Worm (Caenorhabditis elegans) whole organism, L4 larva: ENCODE results near the gene adt-1.
A peak's percentile ranks its signal among the peaks of the same experiment; 100 is the strongest.

Experiments used
- D1046.2 ChIP-seq: fragments of 200-800 bp; sonication (Bioruptor generic); IDR thresholded peaks from 2 replicates; pipeline ENCODE4 v1.3.6; 2022; ENCODE audit warnings: missing genetic modification characterization, missing compliant biosample characterization
- F10B5.3 ChIP-seq: sonication (generic microtip); optimal IDR thresholded peaks from 2 replicates; lab custom pipeline; 2016; ENCODE audit warnings: mild to moderate bottlenecking, missing genetic modification characterization, missing compliant biosample characterization
- F49E8.2 ChIP-seq: sonication (generic microtip); optimal IDR thresholded peaks from 2 replicates; lab custom pipeline; 2016; ENCODE audit warnings: missing compliant biosample characterization, mild to moderate bottlenecking, missing genetic modification characterization, borderline replicate concordance
- ZK546.5 ChIP-seq, 2 experiments: sonication (generic microtip); optimal IDR thresholded peaks; 2 replicates each; lab custom pipeline; 2017; ENCODE audit warnings: missing biosample characterization in 2 of 2, missing genetic modification characterization in 2 of 2
- aha-1 ChIP-seq: fragments of 150-350 bp; peaks from one replicate; lab custom pipeline; 2014; ENCODE audit warnings: missing biosample characterization, missing genetic modification characterization
- ces-1 ChIP-seq: fragments of 150-350 bp; sonication (generic microtip); optimal IDR thresholded peaks from 4 replicates; lab custom pipeline; 2014; ENCODE audit warnings: missing biosample characterization, missing genetic modification reagents, missing genetic modification characterization
- daf-16 ChIP-seq, 3 experiments: sonication (generic microtip); optimal IDR thresholded peaks; 2 replicates each; lab custom pipeline; 2016 to 2017; ENCODE audit warnings: missing genetic modification characterization in 3 of 3, missing genetic modification reagents in 3 of 3, mild to moderate bottlenecking in 2 of 3, missing compliant biosample characterization in 2 of 3, missing biosample characterization in 1 of 3, moderate library complexity in 1 of 3
- daf-19 ChIP-seq: fragments of 200-800 bp; sonication (Bioruptor generic); conservative IDR thresholded peaks from 2 replicates; pipeline ENCODE4 v1.3.6; 2022; ENCODE audit warnings: missing genetic modification characterization, missing compliant biosample characterization
- dmd-9 ChIP-seq: fragments of 200-800 bp; sonication (Bioruptor generic); IDR thresholded peaks from 2 replicates; pipeline ENCODE4 v1.3.6; 2022; ENCODE audit warnings: missing genetic modification reagents, missing genetic modification characterization, missing compliant biosample characterization
- duxl-1 ChIP-seq: sonication (generic microtip); optimal IDR thresholded peaks from 2 replicates; lab custom pipeline; 2016; ENCODE audit warnings: mild to moderate bottlenecking, missing genetic modification characterization, moderate library complexity, missing compliant biosample characterization; ENCODE audit not compliant: poor library complexity
- dve-1 ChIP-seq: sonication (generic microtip); optimal IDR thresholded peaks from 2 replicates; lab custom pipeline; 2017; ENCODE audit warnings: antibody characterized with exemption, mild to moderate bottlenecking, missing genetic modification characterization, missing compliant biosample characterization; ENCODE audit not compliant: insufficient read depth
- egl-43 ChIP-seq: fragments of 200-800 bp; sonication (Bioruptor generic); IDR thresholded peaks from 2 replicates; pipeline ENCODE4 v1.3.6; 2022; ENCODE audit warnings: missing genetic modification reagents, missing genetic modification characterization, missing compliant biosample characterization
- hif-1 ChIP-seq, 2 experiments: sonication (generic microtip); optimal IDR thresholded peaks; 2 replicates each; lab custom pipeline; 2016 to 2017; ENCODE audit warnings: missing compliant biosample characterization in 2 of 2, missing genetic modification characterization in 2 of 2, missing genetic modification reagents in 2 of 2, missing genotype in 2 of 2, mild to moderate bottlenecking in 1 of 2
- hlh-30 ChIP-seq: sonication (generic microtip); optimal IDR thresholded peaks from 2 replicates; lab custom pipeline; 2017; ENCODE audit warnings: antibody characterized with exemption, mild to moderate bottlenecking, missing genetic modification characterization, missing compliant biosample characterization; ENCODE audit not compliant: insufficient read depth
- hmg-1.1 ChIP-seq: fragments of 200-800 bp; sonication (Bioruptor generic); IDR thresholded peaks from 2 replicates; pipeline ENCODE4 v1.3.6; 2022; ENCODE audit warnings: missing genetic modification reagents, missing genetic modification characterization, missing compliant biosample characterization
- lim-7 ChIP-seq: fragments of 200-800 bp; sonication (Bioruptor generic); IDR thresholded peaks from 2 replicates; pipeline ENCODE4 v1.3.6; 2022; ENCODE audit warnings: missing genetic modification characterization, missing compliant biosample characterization
- lin-1 ChIP-seq: fragments of 200-800 bp; sonication (Bioruptor generic); IDR thresholded peaks from 2 replicates; pipeline ENCODE4 v1.3.6; 2022; ENCODE audit warnings: missing genetic modification reagents, missing genetic modification characterization, missing compliant biosample characterization
- lin-29 ChIP-seq: fragments of 200-800 bp; sonication (Bioruptor generic); IDR thresholded peaks from 2 replicates; pipeline ENCODE4 v1.3.6; 2022; ENCODE audit warnings: missing genetic modification reagents, missing genetic modification characterization, missing compliant biosample characterization
- lin-38 ChIP-seq: fragments of 200-800 bp; sonication (Bioruptor generic); IDR thresholded peaks from 2 replicates; pipeline ENCODE4 v1.3.6; 2022; ENCODE audit warnings: missing genetic modification reagents, missing genetic modification characterization, missing compliant biosample characterization
- lsy-2 ChIP-seq, 2 experiments: fragments of 150-350 bp in 1 of 2; sonication (generic microtip) in 1 of 2; optimal IDR thresholded peaks; 2 replicates each; lab custom pipeline; 2014 to 2017; ENCODE audit warnings: missing biosample characterization in 2 of 2, missing genetic modification characterization in 2 of 2
- madf-9 ChIP-seq: fragments of 200-800 bp; sonication (Bioruptor generic); conservative IDR thresholded peaks from 2 replicates; pipeline ENCODE4 v1.3.6; 2022; ENCODE audit warnings: missing genetic modification reagents, missing genetic modification characterization, missing compliant biosample characterization
- mep-1 ChIP-seq: fragments of 150-350 bp; sonication (generic microtip); optimal IDR thresholded peaks from 3 replicates; lab custom pipeline; 2014; ENCODE audit warnings: missing biosample characterization, missing genetic modification characterization
- mes-2 ChIP-seq: sonication (generic microtip); optimal IDR thresholded peaks from 2 replicates; lab custom pipeline; 2016; ENCODE audit warnings: missing genotype, mild to moderate bottlenecking, missing genetic modification characterization, missing compliant biosample characterization; ENCODE audit not compliant: poor library complexity, severe bottlenecking
- nhr-10 ChIP-seq: fragments of 150-350 bp; optimal IDR thresholded peaks from 2 replicates; lab custom pipeline; 2014; ENCODE audit warnings: missing biosample characterization, missing genetic modification characterization
- nhr-25 ChIP-seq: sonication (generic microtip); optimal IDR thresholded peaks from 2 replicates; lab custom pipeline; 2017; ENCODE audit warnings: missing genetic modification characterization, mild to moderate bottlenecking, missing compliant biosample characterization, antibody characterized with exemption, moderate library complexity, borderline replicate concordance; ENCODE audit not compliant: insufficient read depth
- nhr-77 ChIP-seq: fragments of 150-350 bp; optimal IDR thresholded peaks from 2 replicates; lab custom pipeline; 2014; ENCODE audit warnings: missing biosample characterization, missing genetic modification characterization
- php-3 ChIP-seq: fragments of 200-800 bp; sonication (Bioruptor generic); IDR thresholded peaks from 2 replicates; pipeline ENCODE4 v1.3.6; 2022; ENCODE audit warnings: missing genetic modification reagents, missing genetic modification characterization, missing compliant biosample characterization
- rbr-2 ChIP-seq: sonication (generic microtip); optimal IDR thresholded peaks from 2 replicates; lab custom pipeline; 2016; ENCODE audit warnings: missing genotype, missing genetic modification characterization, missing compliant biosample characterization
- sdz-12 ChIP-seq: fragments of 200-800 bp; sonication (Bioruptor generic); optimal IDR thresholded peaks from 2 replicates; lab custom pipeline; 2018; ENCODE audit warnings: mild to moderate bottlenecking, missing genetic modification characterization, missing compliant biosample characterization
- snpc-1.2 ChIP-seq: fragments of 200-800 bp; sonication (Bioruptor generic); IDR thresholded peaks from 2 replicates; pipeline ENCODE4 v1.3.6; 2022; ENCODE audit warnings: missing genetic modification reagents, missing genetic modification characterization, missing compliant biosample characterization
- spr-3 ChIP-seq: fragments of 200-800 bp; sonication (Bioruptor generic); optimal IDR thresholded peaks from 2 replicates; lab custom pipeline; 2018; ENCODE audit warnings: mild to moderate bottlenecking, missing genetic modification characterization, missing compliant biosample characterization
- zfp-3 ChIP-seq: fragments of 200-800 bp; sonication (Bioruptor generic); conservative IDR thresholded peaks from 2 replicates; pipeline ENCODE4 v1.3.6; 2022; ENCODE audit warnings: missing genetic modification reagents, missing genetic modification characterization, missing compliant biosample characterization
- ztf-7 ChIP-seq: fragments of 150-350 bp; optimal IDR thresholded peaks from 2 replicates; lab custom pipeline; 2014; ENCODE audit warnings: missing biosample characterization, missing genetic modification characterization

adt-1 gene

DNA sequence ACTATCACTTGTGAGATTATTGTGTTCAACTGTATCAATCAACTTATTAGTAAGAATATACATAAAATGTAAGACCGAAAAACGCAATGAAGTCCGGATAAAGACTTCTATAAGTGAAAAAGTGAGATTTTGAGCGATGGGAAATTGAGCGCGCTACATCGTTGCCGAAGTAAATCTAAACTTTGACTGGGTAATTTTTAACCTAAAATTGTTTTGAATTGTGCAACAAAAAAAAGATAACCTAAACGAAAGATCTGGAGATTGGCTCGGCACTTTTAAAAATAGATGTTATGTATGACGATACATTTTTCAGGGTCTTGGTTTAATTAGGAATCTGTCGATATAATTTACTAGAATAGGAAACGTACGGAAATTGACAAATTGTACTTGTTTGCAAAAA is 15.5 kb upstream of the adt-1 start (continued):
- TF ChIP-seq lin-29 (GFP tag; lab: Robert Waterston, UW) (no peak), duxl-1 (tag; lab: Kevin White, UChicago) (peak; percentile 10), nhr-25 (tag; lab: Kevin White, UChicago) (peak; percentile 47), madf-9 (no peak)

- no peak for TF ChIP-seq madf-9
- TF ChIP-seq nhr-10 (tag; lab: Kevin White, UChicago), result no peak
- TF ChIP-seq zfp-3, result 0 out of 2 replicates have a peak, but pooled peaks have one; percentile 11
- TF ChIP-seq lin-1, result no peak
- peak; percentile 39 for TF ChIP-seq spr-3 (GFP tag; lab: Kevin White, UChicago)
- 0 out of 2 replicates have a peak, but pooled peaks have one; percentile 36 for TF ChIP-seq hmg-1.1 (GFP tag; lab: Robert Waterston, UW)
- TF ChIP-seq dmd-9, result peak; percentile 41; the same call in 1 of the 2 replicates
- peak; percentile 98 for TF ChIP-seq aha-1
- TF ChIP-seq F10B5.3 (tag; lab: Kevin White, UChicago), result no peak
- peak; percentile 61; the same call in 1 of the 2 replicates for TF ChIP-seq lim-7 (GFP tag; lab: Robert Waterston, UW)
- TF ChIP-seq hlh-30, result peak; percentile 56
- TF ChIP-seq php-3 (GFP tag; lab: Robert Waterston, UW), result 0 out of 2 replicates have a peak, but pooled peaks have one; percentile 21
- TF ChIP-seq mep-1 (tag; lab: Kevin White, UChicago), result peak; percentile 41
- TF ChIP-seq daf-16 (GFP tag; optimal IDR thresholded peaks at IDR 0.05; lab: Kevin White, UChicago), result no peak
- TF ChIP-seq daf-16 (tag; optimal IDR thresholded peaks at IDR 0.05; lab: Kevin White, UChicago), result peak; percentile 41
- TF ChIP-seq egl-43 (GFP tag; lab: Robert Waterston, UW), result 0 out of 2 replicates have a peak, but pooled peaks have one; percentile 52
- no peak for TF ChIP-seq dve-1 (tag; lab: Kevin White, UChicago)
- no peak for TF ChIP-seq rbr-2
- 0 out of 2 replicates have a peak, but pooled peaks have one; percentile 6 for TF ChIP-seq lin-38 (GFP tag; lab: Robert Waterston, UW)
- peak; percentile 15 for TF ChIP-seq sdz-12 (GFP tag; lab: Kevin White, UChicago)
- TF ChIP-seq mes-2 (tag; lab: Kevin White, UChicago), result no peak
- no peak for TF ChIP-seq ZK546.5 (tag; optimal IDR thresholded peaks at IDR 0.05; lab: Kevin White, UChicago)
- peak in 1 of 2 experiments; percentile 37 for TF ChIP-seq lsy-2 (tag; optimal IDR thresholded peaks at IDR 0.05; lab: Kevin White, UChicago)
Measured at ce11 chrX:12663537-12663936, 15.1 kb upstream of the adt-1 start, which contains the start of gene nlp-76. nlp-76 (minus strand) TSS chrX:12663903.

DNA sequence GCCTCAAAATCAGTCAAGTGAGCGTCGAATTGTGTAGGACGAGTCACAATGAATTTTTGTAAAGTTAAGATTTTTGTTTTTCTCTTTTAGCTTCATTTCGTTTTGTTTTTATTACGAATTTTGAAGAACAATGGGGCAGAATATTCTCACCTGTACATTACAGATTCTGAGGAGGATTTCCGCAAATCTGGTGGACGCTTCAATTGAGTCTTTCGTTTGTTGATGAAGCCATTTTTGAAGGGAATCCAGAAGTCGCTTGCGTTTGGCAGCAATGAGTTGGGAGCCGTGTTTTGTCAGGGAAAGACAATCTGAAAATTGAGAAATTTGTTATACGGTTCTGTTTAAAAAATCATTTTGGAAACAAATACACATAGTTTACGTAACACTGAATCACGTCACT is 14.2 kb upstream of the adt-1 start:
- TF ChIP-seq F49E8.2 (tag; lab: Kevin White, UChicago) (no peak), daf-16 (GFP tag; optimal IDR thresholded peaks at IDR 0.05; lab: Kevin White, UChicago) (no peak), daf-16 (tag; optimal IDR thresholded peaks at IDR 0.05; lab: Kevin White, UChicago) (no peak), nhr-77 (tag; lab: Kevin White, UChicago) (no peak), hif-1 (tag; optimal IDR thresholded peaks at IDR 0.05; lab: Kevin White, UChicago) (no peak), snpc-1.2 (GFP tag; lab: Robert Waterston, UW) (no peak), daf-19 (GFP tag; lab: Robert Waterston, UW) (no peak), D1046.2 (GFP tag; lab: Robert Waterston, UW) (no peak), ces-1 (GFP tag; lab: Kevin White, UChicago) (no peak), ztf-7 (no peak), spr-3 (GFP tag; lab: Kevin White, UChicago) (no peak), egl-43 (GFP tag; lab: Robert Waterston, UW) (no peak)
